Worm (Caenorhabditis elegans): ENCODE data around the gene ssp-35.
A peak's percentile ranks its signal among the peaks of the same experiment; 100 is the strongest.

The ssp-35 gene

ce11 chrV:12291587-12291986 is 28.0 kb upstream of the ssp-35 start, which contains the start of the genes srpa-68 and srh-16 (continued):
- TF ChIP-seq aha-1 (tag; optimal IDR thresholded peaks at IDR 0.05) (peak; percentile 27), lin-13 (GFP tag; optimal IDR thresholded peaks at IDR 0.05) (peak; percentile 73), nhr-19 (GFP tag; conservative IDR thresholded peaks at IDR 0.05) (peak; percentile 94), tbx-2 (tag; optimal IDR thresholded peaks at IDR 0.05) (peak; percentile 93), unc-86 (tag; optimal IDR thresholded peaks at IDR 0.05) (peak; percentile 87), F16B12.6 (tag; optimal IDR thresholded peaks at IDR 0.05) (peak; percentile 45), mef-2 (tag; optimal IDR thresholded peaks at IDR 0.05) (peak; percentile 5), isw-1 (GFP tag; IDR thresholded peaks at IDR 0.05) (peak; percentile 88), egl-13 (tag; optimal IDR thresholded peaks at IDR 0.05) (peak; percentile 88), irx-1 (tag; optimal IDR thresholded peaks at IDR 0.05) (peak; percentile 90), unc-30 (tag; optimal IDR thresholded peaks at IDR 0.05) (peak; percentile 41), fkh-4 (tag; optimal IDR thresholded peaks at IDR 0.05; ENCODE audit: borderline replicate concordance) (peak; percentile 15), alr-1 (tag; optimal IDR thresholded peaks at IDR 0.05; ENCODE audit: borderline replicate concordance) (no peak), snu-23 (GFP tag; optimal IDR thresholded peaks at IDR 0.05) (peak; percentile 94), unc-130 (tag; optimal IDR thresholded peaks at IDR 0.05) (peak; percentile 87), ztf-11 (tag; optimal IDR thresholded peaks at IDR 0.05) (peak; percentile 71 to 80), lin-35 (GFP tag; optimal IDR thresholded peaks at IDR 0.05) (peak; percentile 96 to 99), pax-3 (tag; optimal IDR thresholded peaks at IDR 0.05) (peak; percentile 91), sup-37 (GFP tag; optimal IDR thresholded peaks at IDR 0.05) (peak; percentile 89), mdl-1 (tag; optimal IDR thresholded peaks at IDR 0.05) (peak in 1 of 2 experiments; percentile 77), sox-4 (tag; optimal IDR thresholded peaks at IDR 0.05) (peak; percentile 87), nhr-90 (tag; optimal IDR thresholded peaks at IDR 0.05; ENCODE audit: poor library complexity) (peak; percentile 95), vab-15 (tag; optimal IDR thresholded peaks at IDR 0.05) (no peak), mab-9 (GFP tag; IDR thresholded peaks at IDR 0.05) (peak; percentile 87), lin-14 (GFP tag; optimal IDR thresholded peaks at IDR 0.05) (peak; percentile 89), hpl-2 (GFP tag; optimal IDR thresholded peaks at IDR 0.05) (peak; percentile 52), unc-98 (GFP tag; IDR thresholded peaks at IDR 0.05) (no peak; the same call in 1 of the 2 replicates), swsn-7 (tag; optimal IDR thresholded peaks at IDR 0.05) (peak; percentile 93), lsy-2 (tag; optimal IDR thresholded peaks at IDR 0.05) (peak; percentile 94), C34B4.2 (tag; optimal IDR thresholded peaks at IDR 0.05) (no peak), ceh-82 (tag; optimal IDR thresholded peaks at IDR 0.05) (peak; percentile 91 to 93 (median 93)), nhr-11 (tag; optimal IDR thresholded peaks at IDR 0.05) (peak; percentile 91), nhr-71 (tag; optimal IDR thresholded peaks at IDR 0.05) (peak; percentile 95), hlh-17 (GFP tag; optimal IDR thresholded peaks at IDR 0.05; ENCODE audit: borderline replicate concordance) (no peak), mep-1 (tag; optimal IDR thresholded peaks at IDR 0.05) (peak; percentile 96)

ce11 chrV:12288577-12288976 is 25.0 kb upstream of the ssp-35 start, which contains the start of gene rskd-1:
Gene rskd-1, minus strand, starts transcription at chrV:12288615.
- peak; percentile 6 for TF ChIP-seq nhr-71 (tag; optimal IDR thresholded peaks at IDR 0.05)
- TF ChIP-seq tlp-1 (tag; optimal IDR thresholded peaks at IDR 0.05) = no peak
- TF ChIP-seq ztf-4 (tag; optimal IDR thresholded peaks at IDR 0.05) = no peak
- no peak for TF ChIP-seq ceh-63 (GFP tag; optimal IDR thresholded peaks at IDR 0.05)
- TF ChIP-seq sox-4 (tag; optimal IDR thresholded peaks at IDR 0.05) = no peak
- no peak for TF ChIP-seq jun-1 (tag; optimal IDR thresholded peaks at IDR 0.05)
- TF ChIP-seq mep-1 (tag; optimal IDR thresholded peaks at IDR 0.05) = peak; percentile 47
- peak; percentile 36 for TF ChIP-seq blmp-1 (tag; optimal IDR thresholded peaks at IDR 0.05)
- no peak for TF ChIP-seq efl-3 (GFP tag; optimal IDR thresholded peaks at IDR 0.05)
- TF ChIP-seq zag-1 (tag; optimal IDR thresholded peaks at IDR 0.05) = no peak
- no peak for TF ChIP-seq unc-130 (tag; optimal IDR thresholded peaks at IDR 0.05)
- no peak for TF ChIP-seq fkh-8 (tag; optimal IDR thresholded peaks at IDR 0.05)
- TF ChIP-seq dpl-1 (GFP tag; optimal IDR thresholded peaks at IDR 0.05) = peak in 2 of 3 experiments; percentile 13 to 28
- peak in 1 of 2 experiments; percentile 35 for TF ChIP-seq lsy-2 (tag; optimal IDR thresholded peaks at IDR 0.05)
- no peak for TF ChIP-seq ceh-82 (tag; optimal IDR thresholded peaks at IDR 0.05)
- TF ChIP-seq mdl-1 (tag; optimal IDR thresholded peaks at IDR 0.05) = no peak
- TF ChIP-seq ceh-88 (GFP tag; IDR thresholded peaks at IDR 0.05) = no peak
- peak in 1 of 2 experiments; percentile 14 for TF ChIP-seq lin-35 (GFP tag; optimal IDR thresholded peaks at IDR 0.05)
- no peak for TF ChIP-seq unc-62 (GFP tag; optimal IDR thresholded peaks at IDR 0.05)
- TF ChIP-seq nhr-11 (tag; optimal IDR thresholded peaks at IDR 0.05) = no peak
- TF ChIP-seq skn-1 (tag; optimal IDR thresholded peaks at IDR 0.05) = peak; percentile 6
- TF ChIP-seq C16A3.4 (tag; optimal IDR thresholded peaks at IDR 0.05) = peak; percentile 39
- TF ChIP-seq lin-14 (GFP tag; optimal IDR thresholded peaks at IDR 0.05) = peak; percentile 53
- peak; percentile 29 for TF ChIP-seq snu-23 (GFP tag; optimal IDR thresholded peaks at IDR 0.05)
- no peak for TF ChIP-seq tbx-2 (tag; optimal IDR thresholded peaks at IDR 0.05)
- TF ChIP-seq efl-1 (optimal IDR thresholded peaks at IDR 0.05) = peak in 1 of 2 experiments; percentile 31
- TF ChIP-seq efl-1 (GFP tag; optimal IDR thresholded peaks at IDR 0.05 in 1 of 2) = peak; percentile 24 to 76

Measured in whole organism, L1 larva.